Worm (Caenorhabditis elegans): ENCODE measurements around the gene bcmo-2.

ce11 chrII:3947404-3947803 lies 36.8 kb upstream of the bcmo-2 start:
- TF ChIP-seq unc-62 (GFP tag; optimal IDR thresholded peaks at IDR 0.05) = no peak
- no peak for TF ChIP-seq ama-1 (optimal IDR thresholded peaks at IDR 0.05)
- TF ChIP-seq unc-39 (tag; optimal IDR thresholded peaks at IDR 0.05) = no peak
- no peak for TF ChIP-seq ZK546.5 (tag; optimal IDR thresholded peaks at IDR 0.05)
- no peak for TF ChIP-seq nhr-11 (tag; optimal IDR thresholded peaks at IDR 0.05)
- TF ChIP-seq sem-4 (tag; optimal IDR thresholded peaks at IDR 0.05) = no peak
- no peak for TF ChIP-seq aly-2 (tag; optimal IDR thresholded peaks at IDR 0.05)
